Worm (Caenorhabditis elegans) whole organism, L4 larva: ENCODE measurements around the gene F45D3.4.
A peak's percentile ranks its signal among the peaks of the same experiment; 100 is the strongest.

Experiments
- F26F4.8 ChIP-seq: fragments of 200-800 bp; sonication (Bioruptor generic); conservative IDR thresholded peaks from 2 replicates; pipeline ENCODE4 v1.3.6; 2022; ENCODE audit warnings: missing genetic modification characterization, missing compliant biosample characterization
- F37D6.2 ChIP-seq: sonication (generic microtip); optimal IDR thresholded peaks from 2 replicates; lab custom pipeline; 2016; ENCODE audit warnings: mild to moderate bottlenecking, missing genetic modification characterization, missing compliant biosample characterization
- F44E2.7 ChIP-seq: fragments of 200-800 bp; sonication (Bioruptor generic); IDR thresholded peaks from 2 replicates; pipeline ENCODE4 v2.1.2; 2022; ENCODE audit warnings: missing genetic modification characterization, missing compliant biosample characterization
- T26A8.4 ChIP-seq: fragments of 200-800 bp; sonication (Bioruptor generic); IDR thresholded peaks from 2 replicates; pipeline ENCODE4 v1.3.6; 2022; ENCODE audit warnings: missing genetic modification characterization, missing compliant biosample characterization
- Y105C5A.15 ChIP-seq: fragments of 200-800 bp; sonication (Bioruptor generic); IDR thresholded peaks from 2 replicates; pipeline ENCODE4 v1.3.6; 2022; ENCODE audit warnings: missing genetic modification characterization, missing compliant biosample characterization
- ZK337.2 ChIP-seq: fragments of 200-800 bp; sonication (Bioruptor generic); IDR thresholded peaks from 2 replicates; pipeline ENCODE4 v1.3.6; 2022; ENCODE audit warnings: missing genetic modification reagents, missing genetic modification characterization, missing compliant biosample characterization
- aly-2 ChIP-seq: sonication (generic microtip); optimal IDR thresholded peaks from 2 replicates; lab custom pipeline; 2018; ENCODE audit warnings: missing biosample characterization, missing genetic modification characterization
- ama-1 ChIP-seq: fragments of 150-350 bp; optimal IDR thresholded peaks from 2 replicates; lab custom pipeline; 2014; ENCODE audit warnings: inconsistent platforms, mixed read lengths
- attf-4 ChIP-seq: sonication (generic microtip); optimal IDR thresholded peaks from 3 replicates; lab custom pipeline; 2017; ENCODE audit warnings: missing biosample characterization, missing genetic modification characterization
- ceh-20 ChIP-seq: fragments of 200-800 bp; sonication (Bioruptor generic); IDR thresholded peaks from 2 replicates; pipeline ENCODE4 v1.3.6; 2022; ENCODE audit warnings: missing genetic modification reagents, missing genetic modification characterization, missing compliant biosample characterization
- ceh-44 ChIP-seq: fragments of 200-800 bp; sonication (Bioruptor generic); IDR thresholded peaks from 2 replicates; pipeline ENCODE4 v1.3.6; 2022; ENCODE audit warnings: missing genetic modification reagents, missing genetic modification characterization, missing compliant biosample characterization
- ceh-62 ChIP-seq: sonication (generic microtip); optimal IDR thresholded peaks from 2 replicates; lab custom pipeline; 2017; ENCODE audit warnings: missing biosample characterization, missing genetic modification characterization
- ctbp-1 ChIP-seq: fragments of 200-800 bp; sonication (Bioruptor generic); IDR thresholded peaks from 2 replicates; pipeline ENCODE4 v1.3.6; 2022; ENCODE audit warnings: missing genetic modification reagents, missing genetic modification characterization, missing compliant biosample characterization
- daf-12 ChIP-seq: fragments of 150-350 bp; optimal IDR thresholded peaks from 2 replicates; lab custom pipeline; 2014; ENCODE audit warnings: missing biosample characterization, missing genetic modification reagents, missing genetic modification characterization
- daf-16 ChIP-seq, 3 experiments: sonication (generic microtip); optimal IDR thresholded peaks; 2 replicates each; lab custom pipeline; 2016 to 2017; ENCODE audit warnings: missing genetic modification characterization in 3 of 3, missing genetic modification reagents in 3 of 3, mild to moderate bottlenecking in 2 of 3, missing compliant biosample characterization in 2 of 3, missing biosample characterization in 1 of 3, moderate library complexity in 1 of 3
- daf-8 ChIP-seq: fragments of 200-800 bp; sonication (Bioruptor generic); IDR thresholded peaks from 2 replicates; pipeline ENCODE4 v1.3.6; 2022; ENCODE audit warnings: missing genetic modification characterization, missing compliant biosample characterization
- dmd-9 ChIP-seq: fragments of 200-800 bp; sonication (Bioruptor generic); IDR thresholded peaks from 2 replicates; pipeline ENCODE4 v1.3.6; 2022; ENCODE audit warnings: missing genetic modification reagents, missing genetic modification characterization, missing compliant biosample characterization
- dpl-1 ChIP-seq: fragments of 150-350 bp; optimal IDR thresholded peaks from 2 replicates; lab custom pipeline; 2014; ENCODE audit warnings: missing biosample characterization, missing genetic modification reagents, missing genetic modification characterization
- duxl-1 ChIP-seq: sonication (generic microtip); optimal IDR thresholded peaks from 2 replicates; lab custom pipeline; 2016; ENCODE audit warnings: mild to moderate bottlenecking, missing genetic modification characterization, moderate library complexity, missing compliant biosample characterization; ENCODE audit not compliant: poor library complexity
- dve-1 ChIP-seq: sonication (generic microtip); optimal IDR thresholded peaks from 2 replicates; lab custom pipeline; 2017; ENCODE audit warnings: antibody characterized with exemption, mild to moderate bottlenecking, missing genetic modification characterization, missing compliant biosample characterization; ENCODE audit not compliant: insufficient read depth
- egl-27 ChIP-seq: sonication (generic microtip); optimal IDR thresholded peaks from 3 replicates; lab custom pipeline; 2017; ENCODE audit warnings: missing biosample characterization, missing genetic modification reagents, missing genetic modification characterization
- egl-43 ChIP-seq: fragments of 200-800 bp; sonication (Bioruptor generic); IDR thresholded peaks from 2 replicates; pipeline ENCODE4 v1.3.6; 2022; ENCODE audit warnings: missing genetic modification reagents, missing genetic modification characterization, missing compliant biosample characterization
- hlh-30 ChIP-seq: sonication (generic microtip); optimal IDR thresholded peaks from 2 replicates; lab custom pipeline; 2017; ENCODE audit warnings: antibody characterized with exemption, mild to moderate bottlenecking, missing genetic modification characterization, missing compliant biosample characterization; ENCODE audit not compliant: insufficient read depth
- lim-7 ChIP-seq: fragments of 200-800 bp; sonication (Bioruptor generic); IDR thresholded peaks from 2 replicates; pipeline ENCODE4 v1.3.6; 2022; ENCODE audit warnings: missing genetic modification characterization, missing compliant biosample characterization
- lin-1 ChIP-seq: fragments of 200-800 bp; sonication (Bioruptor generic); IDR thresholded peaks from 2 replicates; pipeline ENCODE4 v1.3.6; 2022; ENCODE audit warnings: missing genetic modification reagents, missing genetic modification characterization, missing compliant biosample characterization
- lin-13 ChIP-seq: fragments of 150-350 bp; optimal IDR thresholded peaks from 2 replicates; lab custom pipeline; 2014; ENCODE audit warnings: missing biosample characterization, missing genetic modification reagents, missing genetic modification characterization
- lin-39 ChIP-seq: fragments of 150-350 bp; optimal IDR thresholded peaks from 2 replicates; lab custom pipeline; 2014; ENCODE audit warnings: missing biosample characterization, missing genetic modification reagents, missing genetic modification characterization
- lsy-2 ChIP-seq, 2 experiments: fragments of 150-350 bp in 1 of 2; sonication (generic microtip) in 1 of 2; optimal IDR thresholded peaks; 2 replicates each; lab custom pipeline; 2014 to 2017; ENCODE audit warnings: missing biosample characterization in 2 of 2, missing genetic modification characterization in 2 of 2
- madf-9 ChIP-seq: fragments of 200-800 bp; sonication (Bioruptor generic); conservative IDR thresholded peaks from 2 replicates; pipeline ENCODE4 v1.3.6; 2022; ENCODE audit warnings: missing genetic modification reagents, missing genetic modification characterization, missing compliant biosample characterization
- mdt-29 ChIP-seq: fragments of 200-800 bp; sonication (Bioruptor generic); IDR thresholded peaks from 2 replicates; pipeline ENCODE4 v1.3.6; 2022; ENCODE audit warnings: missing genetic modification reagents, missing genetic modification characterization, missing compliant biosample characterization
- mes-2 ChIP-seq: sonication (generic microtip); optimal IDR thresholded peaks from 2 replicates; lab custom pipeline; 2016; ENCODE audit warnings: missing genotype, mild to moderate bottlenecking, missing genetic modification characterization, missing compliant biosample characterization; ENCODE audit not compliant: poor library complexity, severe bottlenecking
- mxl-2 ChIP-seq: fragments of 200-800 bp; sonication (Bioruptor generic); conservative IDR thresholded peaks from 2 replicates; pipeline ENCODE4 v1.3.6; 2022; ENCODE audit warnings: missing genetic modification reagents, missing genetic modification characterization, missing compliant biosample characterization
- nhr-102 ChIP-seq: sonication (generic microtip); optimal IDR thresholded peaks from 2 replicates; lab custom pipeline; 2016; ENCODE audit warnings: mild to moderate bottlenecking, missing genetic modification characterization, moderate library complexity, missing compliant biosample characterization
- nhr-28 ChIP-seq: fragments of 150-350 bp; optimal IDR thresholded peaks from 2 replicates; lab custom pipeline; 2014; ENCODE audit warnings: missing biosample characterization, missing genetic modification characterization
- nhr-42 ChIP-seq: fragments of 200-800 bp; sonication (Bioruptor generic); IDR thresholded peaks from 2 replicates; pipeline ENCODE4 v1.3.6; 2022; ENCODE audit warnings: missing genetic modification characterization, missing compliant biosample characterization
- nhr-48 ChIP-seq: sonication (generic microtip); optimal IDR thresholded peaks from 2 replicates; lab custom pipeline; 2016; ENCODE audit warnings: mild to moderate bottlenecking, missing genetic modification characterization, missing compliant biosample characterization
- nhr-6 ChIP-seq: fragments of 150-350 bp; optimal IDR thresholded peaks from 2 replicates; lab custom pipeline; 2014; ENCODE audit warnings: missing biosample characterization, missing genetic modification characterization
- nhr-76 ChIP-seq: fragments of 150-350 bp; optimal IDR thresholded peaks from 2 replicates; lab custom pipeline; 2014; ENCODE audit warnings: missing biosample characterization, missing genetic modification characterization
- php-3 ChIP-seq: fragments of 200-800 bp; sonication (Bioruptor generic); IDR thresholded peaks from 2 replicates; pipeline ENCODE4 v1.3.6; 2022; ENCODE audit warnings: missing genetic modification reagents, missing genetic modification characterization, missing compliant biosample characterization
- pqm-1 ChIP-seq: sonication (generic microtip); optimal IDR thresholded peaks from 2 replicates; lab custom pipeline; 2017; ENCODE audit warnings: missing biosample characterization, missing genetic modification characterization
- rbr-2 ChIP-seq: sonication (generic microtip); optimal IDR thresholded peaks from 2 replicates; lab custom pipeline; 2016; ENCODE audit warnings: missing genotype, missing genetic modification characterization, missing compliant biosample characterization
- sdz-12 ChIP-seq: fragments of 200-800 bp; sonication (Bioruptor generic); optimal IDR thresholded peaks from 2 replicates; lab custom pipeline; 2018; ENCODE audit warnings: mild to moderate bottlenecking, missing genetic modification characterization, missing compliant biosample characterization
- snpc-4 ChIP-seq: fragments of 150-350 bp; optimal IDR thresholded peaks from 2 replicates; lab custom pipeline; 2014; ENCODE audit warnings: missing biosample characterization, missing genetic modification characterization
- unc-62 ChIP-seq, 3 experiments: fragments of 150-350 bp in 1 of 3; sonication (generic microtip); optimal IDR thresholded peaks in 2 of 3; peaks in 1 of 3; 1 replicate in 1 of 3; 2 replicates in 2 of 3; lab custom pipeline; 2014 to 2017; ENCODE audit warnings: missing biosample characterization in 3 of 3, missing genetic modification characterization in 3 of 3, missing genetic modification reagents in 3 of 3, missing genotype in 1 of 3
- zfp-3 ChIP-seq: fragments of 200-800 bp; sonication (Bioruptor generic); conservative IDR thresholded peaks from 2 replicates; pipeline ENCODE4 v1.3.6; 2022; ENCODE audit warnings: missing genetic modification reagents, missing genetic modification characterization, missing compliant biosample characterization
- zip-11 ChIP-seq: fragments of 200-800 bp; sonication (Bioruptor generic); IDR thresholded peaks from 2 replicates; pipeline ENCODE4 v1.3.6; 2022; ENCODE audit warnings: missing genetic modification characterization, missing compliant biosample characterization
- ztf-11 ChIP-seq: fragments of 150-350 bp; optimal IDR thresholded peaks from 2 replicates; lab custom pipeline; 2014; ENCODE audit warnings: missing biosample characterization, missing genetic modification characterization

F45D3.4 gene

ce11 chrV:12530129-12530528, 22.9 kb downstream of the F45D3.4 start (continued):
- TF ChIP-seq ceh-20 (0 out of 2 replicates have a peak, but pooled peaks have one; percentile 24), hlh-30 (tag; lab: Kevin White, UChicago) (peak; percentile 33), egl-43 (no peak), lsy-2 (tag; optimal IDR thresholded peaks at IDR 0.05; lab: Kevin White, UChicago) (peak; percentile 19 to 31), mdt-29 (GFP tag; lab: Robert Waterston, UW) (no peak), php-3 (GFP tag; lab: Robert Waterston, UW) (no peak), daf-16 (GFP tag; optimal IDR thresholded peaks at IDR 0.05; lab: Kevin White, UChicago) (no peak), daf-16 (tag; optimal IDR thresholded peaks at IDR 0.05; lab: Kevin White, UChicago) (no peak), T26A8.4 (GFP tag; lab: Robert Waterston, UW) (no peak), unc-62 (GFP tag; optimal IDR thresholded peaks at IDR 0.05 in 1 of 2; lab: Kevin White, UChicago) (peak in 1 of 2 experiments; percentile 94), unc-62 (tag; optimal IDR thresholded peaks at IDR 0.05; lab: Kevin White, UChicago) (no peak), duxl-1 (tag; lab: Kevin White, UChicago) (no peak), dve-1 (tag; lab: Kevin White, UChicago) (no peak), F44E2.7 (GFP tag; lab: Robert Waterston, UW) (no peak), nhr-48 (tag; lab: Kevin White, UChicago) (peak; percentile 9), nhr-42 (GFP tag; lab: Robert Waterston, UW) (no peak)

ce11 chrV:12528919-12529318, 24.1 kb downstream of the F45D3.4 start:
- TF ChIP-seq attf-4 (tag; lab: Kevin White, UChicago) (no peak), ZK337.2 (GFP tag; lab: Robert Waterston, UW) (no peak), ama-1 (lab: Kevin White, UChicago) (no peak), F44E2.7 (GFP tag; lab: Robert Waterston, UW) (no peak), lin-39 (no peak), egl-27 (tag; lab: Kevin White, UChicago) (no peak), mes-2 (tag; lab: Kevin White, UChicago) (no peak), snpc-4 (no peak), rbr-2 (peak; percentile 19), mxl-2 (GFP tag; lab: Robert Waterston, UW) (no peak), duxl-1 (tag; lab: Kevin White, UChicago) (no peak), lin-1 (no peak), aly-2 (tag; lab: Kevin White, UChicago) (no peak), lim-7 (no peak), ceh-44 (GFP tag; lab: Robert Waterston, UW) (no peak), zip-11 (GFP tag; lab: Robert Waterston, UW) (no peak), nhr-28 (tag; lab: Kevin White, UChicago) (peak; percentile 81), ceh-62 (tag; lab: Kevin White, UChicago) (no peak), zfp-3 (GFP tag; lab: Robert Waterston, UW) (no peak), ctbp-1 (GFP tag; lab: Robert Waterston, UW) (no peak), F37D6.2 (no peak), nhr-48 (tag; lab: Kevin White, UChicago) (peak; percentile 74), nhr-76 (tag; lab: Kevin White, UChicago) (no peak), unc-62 (GFP tag; optimal IDR thresholded peaks at IDR 0.05 in 1 of 2; lab: Kevin White, UChicago) (peak in 1 of 2 experiments; percentile 99), unc-62 (tag; optimal IDR thresholded peaks at IDR 0.05; lab: Kevin White, UChicago) (no peak), nhr-102 (tag; lab: Kevin White, UChicago) (no peak), nhr-6 (tag; lab: Kevin White, UChicago) (peak; percentile 33), daf-12 (tag; lab: Kevin White, UChicago) (peak; percentile 30), Y105C5A.15 (GFP tag; lab: Robert Waterston, UW) (no peak), T26A8.4 (GFP tag; lab: Robert Waterston, UW) (no peak), lin-13 (no peak), dmd-9 (GFP tag; lab: Robert Waterston, UW) (no peak), lsy-2 (tag; optimal IDR thresholded peaks at IDR 0.05; lab: Kevin White, UChicago) (peak; percentile 18 to 76), pqm-1 (tag; lab: Kevin White, UChicago) (peak; percentile 48), sdz-12 (no peak), madf-9 (GFP tag; lab: Robert Waterston, UW) (no peak), daf-16 (GFP tag; optimal IDR thresholded peaks at IDR 0.05; lab: Kevin White, UChicago) (no peak), daf-16 (tag; optimal IDR thresholded peaks at IDR 0.05; lab: Kevin White, UChicago) (peak; percentile 70), dpl-1 (no peak), F26F4.8 (GFP tag; lab: Robert Waterston, UW) (no peak), ztf-11 (tag; lab: Kevin White, UChicago) (no peak), daf-8 (GFP tag; lab: Robert Waterston, UW) (no peak)
